Fruit fly (Drosophila melanogaster): ENCODE results near the gene CG5342.

DNA sequence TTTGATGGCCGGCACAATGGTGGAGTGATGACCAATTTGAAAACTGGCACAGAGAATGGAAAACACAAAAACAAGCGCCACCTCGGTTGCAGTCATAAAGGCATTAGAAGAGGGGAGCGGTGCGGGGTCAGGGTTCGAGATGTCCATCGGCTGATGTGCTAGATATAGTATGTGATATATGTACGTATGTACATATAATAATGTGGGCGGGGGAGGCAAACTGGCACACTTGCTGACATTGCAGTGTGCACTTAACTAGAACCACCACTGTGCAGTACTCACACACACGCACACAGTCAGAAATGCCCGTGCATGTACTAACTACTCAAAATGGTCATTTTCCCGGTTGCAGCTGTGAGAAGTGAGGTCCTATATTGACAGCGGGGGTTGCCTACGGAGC lies 40.3 kb downstream of the CG5342 start:
- no peak for TF ChIP-seq aop (GFP tag; IDR thresholded peaks at IDR 0.05)
- no peak for TF ChIP-seq Gug (GFP tag; IDR thresholded peaks at IDR 0.05)
- TF ChIP-seq CG9876 (GFP tag; optimal IDR thresholded peaks at IDR 0.05) = no peak
- no peak for TF ChIP-seq CG10959 (GFP tag; IDR thresholded peaks at IDR 0.05)
- no peak for TF ChIP-seq Ets97D (GFP tag; optimal IDR thresholded peaks at IDR 0.05)
- TF ChIP-seq fd3F (GFP tag; optimal IDR thresholded peaks at IDR 0.05) = no peak
- TF ChIP-seq Mad (GFP tag; optimal IDR thresholded peaks at IDR 0.05) = no peak
- no peak for TF ChIP-seq Doc3 (GFP tag; IDR thresholded peaks at IDR 0.05; ENCODE audit: partially characterized antibody)
- no peak for TF ChIP-seq insv (GFP tag; optimal IDR thresholded peaks at IDR 0.05)
- no peak for TF ChIP-seq slbo (GFP tag; IDR thresholded peaks at IDR 0.05)
- no peak for TF ChIP-seq CG12071 (GFP tag; optimal IDR thresholded peaks at IDR 0.05)
- no peak for TF ChIP-seq B-H2 (GFP tag; optimal IDR thresholded peaks at IDR 0.05)

Measured in whole organism, embryonic.